Worm (Caenorhabditis elegans) whole organism, late embryonic: ENCODE data around the gene mltn-9.
A peak's percentile ranks its signal among the peaks of the same experiment; 100 is the strongest.

Experiments
- C38D4.7 ChIP-seq: fragments of 200-800 bp; sonication (Bioruptor generic); optimal IDR thresholded peaks from 2 replicates; lab custom pipeline; 2018; ENCODE audit warnings: mild to moderate bottlenecking, missing genetic modification characterization, moderate library complexity, missing compliant biosample characterization
- F13H6.1 ChIP-seq: sonication (generic microtip); optimal IDR thresholded peaks from 2 replicates; lab custom pipeline; 2016; ENCODE audit warnings: missing genetic modification characterization, missing compliant biosample characterization
- K02D7.2 ChIP-seq: sonication (generic microtip); optimal IDR thresholded peaks from 2 replicates; lab custom pipeline; 2017; ENCODE audit warnings: mild to moderate bottlenecking, missing genetic modification characterization, missing compliant biosample characterization
- Y22D7AL.16 ChIP-seq: sonication (generic microtip); optimal IDR thresholded peaks from 2 replicates; lab custom pipeline; 2016; ENCODE audit warnings: missing genetic modification characterization, missing compliant biosample characterization
- ahr-1 ChIP-seq: sonication (generic microtip); optimal IDR thresholded peaks from 2 replicates; lab custom pipeline; 2016; ENCODE audit warnings: missing genetic modification characterization, missing compliant biosample characterization
- ceh-19 ChIP-seq: fragments of 200-800 bp; sonication (Bioruptor generic); optimal IDR thresholded peaks from 2 replicates; lab custom pipeline; 2018; ENCODE audit warnings: mild to moderate bottlenecking, missing genetic modification characterization, missing compliant biosample characterization
- ceh-2 ChIP-seq: sonication (generic microtip); optimal IDR thresholded peaks from 2 replicates; lab custom pipeline; 2016; ENCODE audit warnings: missing genotype, missing genetic modification characterization, missing compliant biosample characterization
- ceh-24 ChIP-seq: sonication (generic microtip); optimal IDR thresholded peaks from 2 replicates; lab custom pipeline; 2016; ENCODE audit warnings: mild to moderate bottlenecking, missing genetic modification characterization, missing compliant biosample characterization
- ceh-31 ChIP-seq: sonication (generic microtip); optimal IDR thresholded peaks from 2 replicates; lab custom pipeline; 2016; ENCODE audit warnings: missing genetic modification characterization, missing compliant biosample characterization
- ceh-34 ChIP-seq: sonication (generic microtip); optimal IDR thresholded peaks from 2 replicates; lab custom pipeline; 2016; ENCODE audit warnings: mild to moderate bottlenecking, missing genetic modification characterization, missing compliant biosample characterization
- ceh-9 ChIP-seq: sonication (generic microtip); optimal IDR thresholded peaks from 2 replicates; lab custom pipeline; 2016; ENCODE audit warnings: mild to moderate bottlenecking, missing genetic modification characterization, inconsistent platforms, missing compliant biosample characterization
- che-1 ChIP-seq: sonication (generic microtip); optimal IDR thresholded peaks from 2 replicates; lab custom pipeline; 2016; ENCODE audit warnings: mild to moderate bottlenecking, missing genetic modification characterization, missing compliant biosample characterization
- elt-2 ChIP-seq: sonication (generic microtip); optimal IDR thresholded peaks from 2 replicates; lab custom pipeline; 2016; ENCODE audit warnings: missing genetic modification reagents, missing genetic modification characterization, missing compliant biosample characterization
- elt-4 ChIP-seq: sonication (generic microtip); optimal IDR thresholded peaks from 2 replicates; lab custom pipeline; 2016; ENCODE audit warnings: missing genetic modification characterization, missing compliant biosample characterization
- ets-4 ChIP-seq: sonication (generic microtip); optimal IDR thresholded peaks from 2 replicates; lab custom pipeline; 2016; ENCODE audit warnings: missing genetic modification characterization, missing compliant biosample characterization
- eyg-1 ChIP-seq: sonication (generic microtip); optimal IDR thresholded peaks from 2 replicates; lab custom pipeline; 2016; ENCODE audit warnings: missing genotype, missing genetic modification characterization, missing compliant biosample characterization
- fkh-10 ChIP-seq: fragments of 150-350 bp; optimal IDR thresholded peaks from 2 replicates; lab custom pipeline; 2014; ENCODE audit warnings: missing biosample characterization, missing genetic modification reagents, missing genetic modification characterization
- hlh-13 ChIP-seq: fragments of 200-800 bp; sonication (Bioruptor generic); optimal IDR thresholded peaks from 2 replicates; lab custom pipeline; 2018; ENCODE audit warnings: mild to moderate bottlenecking, missing genetic modification characterization, missing compliant biosample characterization
- hlh-15 ChIP-seq: sonication (generic microtip); optimal IDR thresholded peaks from 2 replicates; lab custom pipeline; 2016; ENCODE audit warnings: missing genetic modification characterization, missing compliant biosample characterization
- lin-11 ChIP-seq: fragments of 200-800 bp; sonication (Bioruptor generic); optimal IDR thresholded peaks from 2 replicates; lab custom pipeline; 2018; ENCODE audit warnings: mild to moderate bottlenecking, missing genetic modification characterization, missing compliant biosample characterization
- madf-2 ChIP-seq: sonication (generic microtip); optimal IDR thresholded peaks from 2 replicates; lab custom pipeline; 2017; ENCODE audit warnings: missing genetic modification characterization, missing compliant biosample characterization
- nfya-1 ChIP-seq: sonication (generic microtip); optimal IDR thresholded peaks from 2 replicates; lab custom pipeline; 2017; ENCODE audit warnings: missing genetic modification characterization, mild to moderate bottlenecking, missing compliant biosample characterization, antibody characterized with exemption, moderate library complexity
- nhr-11 ChIP-seq: fragments of 150-350 bp; optimal IDR thresholded peaks from 2 replicates; lab custom pipeline; 2014; ENCODE audit warnings: missing biosample characterization, missing genetic modification characterization
- odd-2 ChIP-seq: sonication (generic microtip); optimal IDR thresholded peaks from 2 replicates; lab custom pipeline; 2017; ENCODE audit warnings: antibody characterized with exemption, mild to moderate bottlenecking, missing genetic modification characterization, missing compliant biosample characterization
- pat-9 ChIP-seq: fragments of 200-800 bp; sonication (Bioruptor generic); optimal IDR thresholded peaks from 2 replicates; lab custom pipeline; 2018; ENCODE audit warnings: mild to moderate bottlenecking, missing genetic modification characterization, moderate library complexity, missing compliant biosample characterization
- pax-1 ChIP-seq: fragments of 150-350 bp; optimal IDR thresholded peaks from 2 replicates; lab custom pipeline; 2014; ENCODE audit warnings: missing biosample characterization, missing genetic modification characterization
- pha-2 ChIP-seq: sonication (generic microtip); optimal IDR thresholded peaks from 2 replicates; lab custom pipeline; 2017; ENCODE audit warnings: mild to moderate bottlenecking, missing genetic modification characterization, missing compliant biosample characterization
- pros-1 ChIP-seq: fragments of 150-350 bp; optimal IDR thresholded peaks from 2 replicates; lab custom pipeline; 2014; ENCODE audit warnings: missing biosample characterization, missing genetic modification reagents, missing genetic modification characterization
- ref-2 ChIP-seq: sonication (generic microtip); optimal IDR thresholded peaks from 2 replicates; lab custom pipeline; 2016; ENCODE audit warnings: missing genetic modification characterization, missing compliant biosample characterization
- sox-4 ChIP-seq: sonication (generic microtip); optimal IDR thresholded peaks from 2 replicates; lab custom pipeline; 2017; ENCODE audit warnings: mild to moderate bottlenecking, missing genetic modification characterization, inconsistent platforms, missing compliant biosample characterization
- syd-9 ChIP-seq: sonication (generic microtip); optimal IDR thresholded peaks from 2 replicates; lab custom pipeline; 2016; ENCODE audit warnings: mild to moderate bottlenecking, missing genetic modification characterization, moderate library complexity, missing compliant biosample characterization
- unc-3 ChIP-seq, 2 experiments: fragments of 200-800 bp in 1 of 2; sonication (Bioruptor generic) in 1 of 2; sonication (generic microtip) in 1 of 2; conservative IDR thresholded peaks in 1 of 2; optimal IDR thresholded peaks in 1 of 2; 2 replicates each; pipeline versions ENCODE4 v1.3.6 to Lab custom; 2016 to 2022; ENCODE audit warnings: missing compliant biosample characterization in 2 of 2, missing genetic modification characterization in 2 of 2, missing genetic modification reagents in 1 of 2
- unc-42 ChIP-seq: sonication (generic microtip); optimal IDR thresholded peaks from 2 replicates; lab custom pipeline; 2016; ENCODE audit warnings: missing genotype, missing genetic modification characterization, missing compliant biosample characterization
- ztf-16 ChIP-seq: sonication (generic microtip); optimal IDR thresholded peaks from 2 replicates; lab custom pipeline; 2017; ENCODE audit warnings: missing genetic modification characterization, missing compliant biosample characterization

mltn-9 gene

ce11 chrII:14615735-14616134 lies at the start of gene mltn-9:
TSS of gene mltn-9 (plus strand) at chrII:14616035.
- TF ChIP-seq F13H6.1 (tag; lab: Kevin White, UChicago) (no peak), elt-2 (tag; lab: Kevin White, UChicago) (no peak), unc-42 (tag; lab: Kevin White, UChicago) (no peak), lin-11 (tag; lab: Kevin White, UChicago) (no peak), pax-1 (tag; lab: Kevin White, UChicago) (no peak), Y22D7AL.16 (tag; lab: Kevin White, UChicago) (no peak), ceh-19 (GFP tag; lab: Kevin White, UChicago) (no peak), pat-9 (tag; lab: Kevin White, UChicago) (no peak), pros-1 (tag; lab: Kevin White, UChicago) (no peak), hlh-13 (GFP tag; lab: Kevin White, UChicago) (no peak), ref-2 (tag; lab: Kevin White, UChicago) (no peak), che-1 (tag; lab: Kevin White, UChicago) (no peak), unc-3 (GFP tag; conservative IDR thresholded peaks at IDR 0.05; lab: Robert Waterston, UW) (no peak), unc-3 (tag; optimal IDR thresholded peaks at IDR 0.05; lab: Kevin White, UChicago) (no peak), ceh-2 (tag; lab: Kevin White, UChicago) (no peak), odd-2 (tag; lab: Kevin White, UChicago) (no peak), syd-9 (tag; lab: Kevin White, UChicago) (no peak), C38D4.7 (GFP tag; lab: Kevin White, UChicago) (no peak)
- TF ChIP-seq, all 69 proteins: peak for 0

ce11 chrII:14567811-14568210 lies 48.0 kb upstream of the mltn-9 start:
- no peak for TF ChIP-seq pha-2 (tag; lab: Kevin White, UChicago)
- TF ChIP-seq ref-2 (tag; lab: Kevin White, UChicago) = peak; percentile 10
- TF ChIP-seq che-1 (tag; lab: Kevin White, UChicago) = no peak
- TF ChIP-seq elt-4 (tag; lab: Kevin White, UChicago) = no peak
- no peak for TF ChIP-seq sox-4 (tag; lab: Kevin White, UChicago)
- no peak for TF ChIP-seq ztf-16

ce11 chrII:14569322-14569721 lies 46.5 kb upstream of the mltn-9 start:
- TF ChIP-seq ceh-19 (GFP tag; lab: Kevin White, UChicago) (no peak), ceh-31 (tag; lab: Kevin White, UChicago) (peak; percentile 54), fkh-10 (GFP tag; lab: Kevin White, UChicago) (peak; percentile 34), ceh-9 (no peak), madf-2 (tag; lab: Kevin White, UChicago) (no peak), nhr-11 (tag; lab: Kevin White, UChicago) (no peak), unc-42 (tag; lab: Kevin White, UChicago) (peak; percentile 86), ceh-24 (tag; lab: Kevin White, UChicago) (no peak), nfya-1 (tag; lab: Kevin White, UChicago) (no peak), K02D7.2 (tag; lab: Kevin White, UChicago) (no peak), pha-2 (tag; lab: Kevin White, UChicago) (no peak), ets-4 (no peak)
- TF ChIP-seq, all 69 proteins: peak for 3

ce11 chrII:14570541-14571160 lies 45.2 kb upstream of the mltn-9 start:
- TF ChIP-seq ceh-34 (tag; lab: Kevin White, UChicago) (no peak), che-1 (tag; lab: Kevin White, UChicago) (no peak), ahr-1 (tag; lab: Kevin White, UChicago) (no peak), hlh-15 (no peak), eyg-1 (tag; lab: Kevin White, UChicago) (no peak)
